Fruit fly (Drosophila melanogaster) whole organism, pupa: Measurements from ENCODE around the gene mthl2.

ENCODE experiments used
- CG12605 ChIP-seq: fragments of 200-800 bp; sonication (Bioruptor generic); IDR thresholded peaks from 2 replicates; pipeline ENCODE4 v1.3.6; 2022; ENCODE audit warnings: missing biosample characterization, missing genetic modification characterization
- CG14655 ChIP-seq: fragments of 200-800 bp; sonication (Bioruptor generic); optimal IDR thresholded peaks from 3 replicates; lab custom pipeline; 2017; ENCODE audit warnings: mild to moderate bottlenecking, missing biosample characterization, missing genetic modification reagents, missing genetic modification characterization
- CG15710 ChIP-seq: fragments of 200-800 bp; sonication (Bioruptor generic); optimal IDR thresholded peaks from 2 replicates; lab custom pipeline; 2018; ENCODE audit warnings: missing biosample characterization, mild to moderate bottlenecking, missing genetic modification characterization, moderate library complexity
- CG4496 ChIP-seq: fragments of 200-800 bp; sonication (Bioruptor generic); IDR thresholded peaks from 3 replicates; pipeline ENCODE4 v1.3.6; 2022; ENCODE audit warnings: missing biosample characterization, missing genetic modification characterization
- CG8301 ChIP-seq: fragments of 200-800 bp; sonication (Bioruptor generic); optimal IDR thresholded peaks from 2 replicates; lab custom pipeline; 2018; ENCODE audit warnings: missing biosample characterization, mild to moderate bottlenecking, missing genetic modification characterization
- D1 ChIP-seq: fragments of 200-800 bp; sonication (Bioruptor generic); optimal IDR thresholded peaks from 2 replicates; lab custom pipeline; 2018; ENCODE audit warnings: missing biosample characterization, mild to moderate bottlenecking, missing genetic modification characterization, moderate library complexity
- Ets98B ChIP-seq: fragments of 200-800 bp; sonication (Bioruptor generic); IDR thresholded peaks from 2 replicates; pipeline ENCODE4 v1.3.6; 2022; ENCODE audit warnings: missing biosample characterization, missing genetic modification characterization
- Pif1A ChIP-seq: fragments of 200-800 bp; sonication (Bioruptor generic); optimal IDR thresholded peaks from 3 replicates; lab custom pipeline; 2016; ENCODE audit warnings: missing biosample characterization, missing genetic modification characterization
- rn ChIP-seq: fragments of 200-800 bp; sonication (Bioruptor generic); IDR thresholded peaks from 2 replicates; pipeline ENCODE4 v1.3.6; 2022; ENCODE audit warnings: missing biosample characterization, missing genetic modification characterization

DNA sequence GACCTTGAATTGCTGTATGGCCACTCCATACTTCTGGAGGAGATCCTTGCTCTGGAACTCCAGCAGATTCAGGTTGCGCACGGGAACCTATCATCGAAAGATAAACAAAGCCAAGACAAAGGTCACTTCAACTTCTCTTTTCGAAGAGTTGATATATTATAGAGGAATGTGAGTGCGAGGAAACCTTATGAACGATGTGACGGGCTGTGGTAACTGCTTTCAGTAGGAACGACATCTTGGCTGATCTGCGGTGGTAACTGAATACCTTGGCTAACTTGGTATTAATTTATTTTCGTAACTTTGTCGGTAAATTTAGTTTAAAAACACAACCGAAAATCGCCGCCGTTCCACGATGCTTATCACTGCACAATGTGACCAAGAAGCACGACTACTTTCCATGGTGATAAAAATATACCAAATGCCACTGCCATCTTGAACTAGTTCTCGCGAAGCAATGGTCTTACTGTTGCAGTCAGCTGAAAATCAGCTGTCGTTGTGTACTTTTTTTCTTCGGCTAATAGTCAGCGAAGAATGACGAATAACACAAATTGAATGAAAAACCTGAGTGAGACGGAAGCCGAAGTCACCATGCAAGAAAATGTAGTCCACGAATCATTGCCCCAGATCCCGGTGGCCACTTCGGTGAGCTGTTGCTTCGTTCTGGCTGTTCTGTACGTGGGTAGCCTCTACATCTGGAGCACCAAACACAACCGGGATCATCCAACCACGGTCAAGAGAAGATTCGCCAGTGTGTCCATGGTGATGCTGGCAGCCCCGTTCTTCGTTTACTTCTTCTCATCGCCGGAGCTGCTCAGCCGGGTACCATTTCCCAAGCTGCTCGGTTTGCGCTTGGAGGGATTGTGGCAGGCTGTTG lies 41.0 kb upstream of the mthl2 start, which contains the start of the genes ScsbetaG and Sras:
- TF ChIP-seq rn (GFP tag; lab: Robert Waterston, UW), result no peak
- no peak for TF ChIP-seq CG4496 (GFP tag; lab: Robert Waterston, UW)
- TF ChIP-seq CG14655, result no peak
- TF ChIP-seq CG12605 (GFP tag; lab: Robert Waterston, UW), result no peak
- no peak for TF ChIP-seq Pif1A
- no peak for TF ChIP-seq D1
- TF ChIP-seq CG8301 (tag; lab: Kevin White, UChicago), result no peak
- no peak for TF ChIP-seq CG15710 (tag; lab: Kevin White, UChicago)
- TF ChIP-seq Ets98B (GFP tag; lab: Robert Waterston, UW), result no peak; the same call in 1 of the 2 replicates
